Fruit fly (Drosophila melanogaster) whole organism, embryonic: ENCODE measurements around the gene CG14085.
A peak's percentile ranks its signal among the peaks of the same experiment; 100 is the strongest.

ENCODE experiments used
- Ada2b ChIP-seq: fragments of 200-800 bp; sonication (Bioruptor generic); IDR thresholded peaks from 2 replicates; pipeline ENCODE4 v1.3.6; 2022; ENCODE audit warnings: missing biosample characterization, missing genetic modification characterization
- Aef1 ChIP-seq: fragments of 200-800 bp; sonication (Bioruptor generic); IDR thresholded peaks from 3 replicates; pipeline ENCODE4 v1.3.6; 2022; ENCODE audit warnings: missing biosample characterization, missing genetic modification characterization
- Atf6 ChIP-seq: fragments of 200-800 bp; sonication (Bioruptor generic); IDR thresholded peaks from 2 replicates; pipeline ENCODE4 v1.3.6; 2022; ENCODE audit warnings: missing biosample characterization, missing genetic modification characterization
- Blimp-1 ChIP-seq: fragments of 200-800 bp; sonication (Bioruptor generic); optimal IDR thresholded peaks from 3 replicates; lab custom pipeline; 2018; ENCODE audit warnings: missing biosample characterization, missing genetic modification characterization, mild to moderate bottlenecking, moderate library complexity, missing genetic modification reagents
- C15 ChIP-seq: fragments of 200-800 bp; sonication (Bioruptor generic); IDR thresholded peaks from 3 replicates; pipeline ENCODE4 v1.3.6; 2022; ENCODE audit warnings: missing biosample characterization, missing genetic modification characterization
- CG10431 ChIP-seq: fragments of 200-800 bp; sonication (Bioruptor generic); optimal IDR thresholded peaks from 3 replicates; lab custom pipeline; 2018; ENCODE audit warnings: missing biosample characterization, mild to moderate bottlenecking, missing genetic modification characterization
- CG10959 ChIP-seq: fragments of 200-800 bp; sonication (Bioruptor generic); IDR thresholded peaks from 2 replicates; pipeline ENCODE4 v1.3.6; 2022; ENCODE audit warnings: missing biosample characterization, missing genetic modification characterization
- CG17912 ChIP-seq: fragments of 200-800 bp; sonication (Bioruptor generic); optimal IDR thresholded peaks from 2 replicates; lab custom pipeline; 2018; ENCODE audit warnings: missing biosample characterization, mild to moderate bottlenecking, missing genetic modification characterization
- CG18476 ChIP-seq: fragments of 200-800 bp; sonication (Bioruptor generic); optimal IDR thresholded peaks from 2 replicates; lab custom pipeline; 2016; ENCODE audit warnings: missing biosample characterization, mild to moderate bottlenecking, missing genetic modification characterization
- CG2199 ChIP-seq: fragments of 200-800 bp; sonication (Bioruptor generic); IDR thresholded peaks from 3 replicates; pipeline ENCODE4 v1.3.6; 2022; ENCODE audit warnings: missing biosample characterization, missing genetic modification characterization
- CG2202 ChIP-seq: fragments of 200-800 bp; sonication (Bioruptor generic); optimal IDR thresholded peaks from 2 replicates; lab custom pipeline; 2018; ENCODE audit warnings: missing biosample characterization, mild to moderate bottlenecking, missing genetic modification characterization
- CG2875 ChIP-seq: fragments of 200-800 bp; sonication (Bioruptor generic); optimal IDR thresholded peaks from 2 replicates; lab custom pipeline; 2017; ENCODE audit warnings: missing biosample characterization, mild to moderate bottlenecking, missing genetic modification characterization, missing genetic modification reagents
- CG32772 ChIP-seq: fragments of 200-800 bp; sonication (Bioruptor generic); IDR thresholded peaks from 2 replicates; pipeline ENCODE4 v1.3.6; 2022; ENCODE audit warnings: missing biosample characterization, missing genetic modification characterization
- CG3847 ChIP-seq: fragments of 200-800 bp; sonication (Bioruptor generic); IDR thresholded peaks from 2 replicates; pipeline ENCODE4 v1.3.6; 2022; ENCODE audit warnings: missing biosample characterization, missing genetic modification characterization
- CG4404 ChIP-seq: fragments of 200-800 bp; sonication (Bioruptor generic); IDR thresholded peaks from 2 replicates; pipeline ENCODE4 v1.3.6; 2022; ENCODE audit warnings: missing biosample characterization, missing genetic modification characterization
- CG4730 ChIP-seq: fragments of 200-800 bp; sonication (Bioruptor generic); IDR thresholded peaks from 2 replicates; pipeline ENCODE4 v1.3.6; 2022; ENCODE audit warnings: missing biosample characterization, missing genetic modification characterization
- CG4820 ChIP-seq: fragments of 200-800 bp; sonication (Bioruptor generic); optimal IDR thresholded peaks from 3 replicates; lab custom pipeline; 2016; ENCODE audit warnings: missing biosample characterization, missing genetic modification characterization
- CG5245 ChIP-seq: fragments of 200-800 bp; sonication (Bioruptor generic); optimal IDR thresholded peaks from 3 replicates; lab custom pipeline; 2016; ENCODE audit warnings: missing biosample characterization, missing genetic modification characterization
- CG7271 ChIP-seq: fragments of 200-800 bp; sonication (Bioruptor generic); optimal IDR thresholded peaks from 2 replicates; lab custom pipeline; 2018; ENCODE audit warnings: missing biosample characterization, mild to moderate bottlenecking, missing genetic modification characterization, moderate library complexity
- CG7839 ChIP-seq: fragments of 200-800 bp; sonication (Bioruptor generic); optimal IDR thresholded peaks from 3 replicates; lab custom pipeline; 2018; ENCODE audit warnings: missing biosample characterization, mild to moderate bottlenecking, missing genetic modification characterization, moderate library complexity
- CHES-1-like ChIP-seq: fragments of 200-800 bp; sonication (Bioruptor generic); optimal IDR thresholded peaks from 2 replicates; lab custom pipeline; 2016; ENCODE audit warnings: missing biosample characterization, missing genetic modification characterization
- Dad ChIP-seq: fragments of 200-800 bp; sonication (Bioruptor generic); optimal IDR thresholded peaks from 3 replicates; lab custom pipeline; 2016; ENCODE audit warnings: missing biosample characterization, missing genetic modification characterization
- Dll ChIP-seq: fragments of 200-800 bp; sonication (Bioruptor generic); IDR thresholded peaks from 4 replicates; pipeline ENCODE4 v1.3.6; 2022; ENCODE audit warnings: missing biosample characterization, missing genetic modification characterization; ENCODE audit not compliant: partially characterized antibody
- Dp ChIP-seq: fragments of 200-800 bp; sonication (Bioruptor generic); optimal IDR thresholded peaks from 2 replicates; lab custom pipeline; 2018; ENCODE audit warnings: missing biosample characterization, mild to moderate bottlenecking, missing genetic modification characterization, moderate library complexity
- Drgx ChIP-seq: fragments of 200-800 bp; sonication (Bioruptor generic); IDR thresholded peaks from 2 replicates; pipeline ENCODE4 v1.3.6; 2022; ENCODE audit warnings: missing biosample characterization, missing genetic modification characterization
- E2f1 ChIP-seq: fragments of 200-800 bp; sonication (Bioruptor generic); IDR thresholded peaks from 2 replicates; pipeline ENCODE4 v1.3.6; 2022; ENCODE audit warnings: missing biosample characterization, missing genetic modification characterization
- Hmx ChIP-seq: fragments of 200-800 bp; sonication (Bioruptor generic); optimal IDR thresholded peaks from 2 replicates; lab custom pipeline; 2016; ENCODE audit warnings: missing biosample characterization, missing genetic modification characterization
- Hr39 ChIP-seq: fragments of >200 bp; optimal IDR thresholded peaks from 2 replicates; lab custom pipeline; 2017
- Poxn ChIP-seq: fragments of 200-800 bp; sonication (Bioruptor generic); IDR thresholded peaks from 2 replicates; pipeline ENCODE4 v1.3.6; 2022; ENCODE audit warnings: missing biosample characterization, missing genetic modification characterization
- Ptx1 ChIP-seq: fragments of 200-800 bp; sonication (Bioruptor generic); IDR thresholded peaks from 2 replicates; pipeline ENCODE4 v1.3.6; 2022; ENCODE audit warnings: missing biosample characterization, missing genetic modification characterization
- Rx ChIP-seq: fragments of 200-800 bp; sonication (Bioruptor generic); IDR thresholded peaks from 2 replicates; pipeline ENCODE4 v1.3.6; 2022; ENCODE audit warnings: missing biosample characterization, missing genetic modification characterization
- Sin3A ChIP-seq: fragments of >200 bp; optimal IDR thresholded peaks from 2 replicates; lab custom pipeline; 2018
- Spps ChIP-seq: fragments of 200-800 bp; sonication (Bioruptor generic); optimal IDR thresholded peaks from 2 replicates; lab custom pipeline; 2018; ENCODE audit warnings: missing biosample characterization, mild to moderate bottlenecking, missing genetic modification characterization
- Sry-δ ChIP-seq: fragments of 200-800 bp; sonication (Bioruptor generic); optimal IDR thresholded peaks from 2 replicates; lab custom pipeline; 2016; ENCODE audit warnings: missing biosample characterization, missing genetic modification characterization
- Xbp1 ChIP-seq: fragments of 200-800 bp; sonication (Bioruptor generic); optimal IDR thresholded peaks from 3 replicates; lab custom pipeline; 2016; ENCODE audit warnings: missing biosample characterization, mild to moderate bottlenecking, missing genetic modification characterization
- ab ChIP-seq: fragments of 200-800 bp; sonication (Bioruptor generic); optimal IDR thresholded peaks from 2 replicates; lab custom pipeline; 2016; ENCODE audit warnings: missing biosample characterization, missing genetic modification characterization
- cg ChIP-seq: fragments of 200-800 bp; sonication (Bioruptor generic); optimal IDR thresholded peaks from 3 replicates; lab custom pipeline; 2019; ENCODE audit warnings: missing biosample characterization, mild to moderate bottlenecking, missing genetic modification characterization, moderate library complexity
- chinmo ChIP-seq: fragments of 200-800 bp; sonication (Bioruptor generic); IDR thresholded peaks from 4 replicates; pipeline ENCODE4 v1.3.6; 2022; ENCODE audit warnings: missing biosample characterization, missing genetic modification characterization; ENCODE audit not compliant: partially characterized antibody
- corto ChIP-seq: fragments of 200-800 bp; sonication (Bioruptor generic); optimal IDR thresholded peaks from 2 replicates; lab custom pipeline; 2016; ENCODE audit warnings: missing biosample characterization, mild to moderate bottlenecking, missing genetic modification characterization, moderate library complexity
- croc ChIP-seq: fragments of 200-800 bp; sonication (Bioruptor generic); conservative IDR thresholded peaks from 3 replicates; pipeline ENCODE4 v1.3.6; 2022; ENCODE audit warnings: missing biosample characterization, missing genetic modification characterization
- dmrt11E ChIP-seq: fragments of 200-800 bp; sonication (Bioruptor generic); optimal IDR thresholded peaks from 3 replicates; lab custom pipeline; 2018; ENCODE audit warnings: missing biosample characterization, mild to moderate bottlenecking, missing genetic modification characterization, moderate library complexity
- fd96Cb ChIP-seq: fragments of 200-800 bp; sonication (Bioruptor generic); optimal IDR thresholded peaks from 2 replicates; lab custom pipeline; 2018; ENCODE audit warnings: missing biosample characterization, mild to moderate bottlenecking, missing genetic modification characterization, moderate library complexity
- ham ChIP-seq: fragments of 200-800 bp; sonication (Bioruptor generic); IDR thresholded peaks from 2 replicates; pipeline ENCODE4 v1.3.6; 2022; ENCODE audit warnings: missing biosample characterization, missing genetic modification characterization
- ken ChIP-seq: fragments of 200-800 bp; sonication (Bioruptor generic); IDR thresholded peaks from 3 replicates; pipeline ENCODE4 v1.3.6; 2022; ENCODE audit warnings: missing biosample characterization, missing genetic modification characterization
- mld ChIP-seq: fragments of 200-800 bp; sonication (Bioruptor generic); IDR thresholded peaks from 3 replicates; pipeline ENCODE4 v1.3.6; 2022; ENCODE audit warnings: missing biosample characterization, missing genetic modification characterization; ENCODE audit not compliant: partially characterized antibody
- odd ChIP-seq: fragments of 200-800 bp; sonication (Bioruptor generic); optimal IDR thresholded peaks from 2 replicates; lab custom pipeline; 2017; ENCODE audit warnings: missing biosample characterization, mild to moderate bottlenecking, missing genetic modification characterization
- peb ChIP-seq: fragments of 200-800 bp; sonication (Bioruptor generic); IDR thresholded peaks from 2 replicates; pipeline ENCODE4 v1.3.6; 2022; ENCODE audit warnings: missing biosample characterization, missing genetic modification characterization
- so ChIP-seq: fragments of 200-800 bp; sonication (Bioruptor generic); IDR thresholded peaks from 3 replicates; pipeline ENCODE4 v1.3.6; 2022; ENCODE audit warnings: missing biosample characterization, missing genetic modification characterization
- sob ChIP-seq: fragments of 200-800 bp; sonication (Bioruptor generic); IDR thresholded peaks from 2 replicates; pipeline ENCODE4 v1.3.6; 2022; ENCODE audit warnings: missing biosample characterization, missing genetic modification characterization
- tin ChIP-seq: fragments of 200-800 bp; sonication (Bioruptor generic); optimal IDR thresholded peaks from 3 replicates; lab custom pipeline; 2016; ENCODE audit warnings: missing biosample characterization, missing genetic modification characterization
- trem ChIP-seq: fragments of 200-800 bp; optimal IDR thresholded peaks from 3 replicates; lab custom pipeline; 2019; ENCODE audit warnings: missing biosample characterization, mild to moderate bottlenecking, missing genetic modification characterization, moderate library complexity
- vfl ChIP-seq: fragments of 200-800 bp; sonication (Bioruptor generic); optimal IDR thresholded peaks from 2 replicates; lab custom pipeline; 2016; ENCODE audit warnings: missing biosample characterization, missing genetic modification characterization
- yki ChIP-seq: fragments of >200 bp; optimal IDR thresholded peaks from 3 replicates; lab custom pipeline; 2018

Gene CG14085

dm6 chr3L:19314877-19315276 is 45.7 kb downstream of the CG14085 start (continued):
- TF ChIP-seq trem (tag; lab: Kevin White, UChicago), result no peak
- TF ChIP-seq CG4820 (GFP tag; lab: Kevin White, UChicago), result peak; percentile 15
- TF ChIP-seq CG7839 (tag; lab: Kevin White, UChicago), result no peak
- no peak for TF ChIP-seq CG7271
- no peak for TF ChIP-seq corto (GFP tag; lab: Kevin White, UChicago)
- TF ChIP-seq cg, result no peak
- no peak for TF ChIP-seq Dll (GFP tag; lab: Robert Waterston, UW)
- TF ChIP-seq CG2875 (GFP tag; lab: Kevin White, UChicago), result no peak
- no peak for TF ChIP-seq Spps (tag; lab: Kevin White, UChicago)
- TF ChIP-seq Xbp1 (GFP tag; lab: Kevin White, UChicago), result peak; percentile 18
- peak; percentile 94 for TF ChIP-seq Drgx (GFP tag; lab: Robert Waterston, UW)
- TF ChIP-seq Sry-δ (GFP tag; lab: Kevin White, UChicago), result no peak
- 0 out of 2 replicates have a peak, but pooled peaks have one; percentile 25 for TF ChIP-seq E2f1
- TF ChIP-seq Dad (GFP tag; lab: Kevin White, UChicago), result no peak
- no peak for TF ChIP-seq Hr39 (lab: Kevin White, UChicago)
- no peak for TF ChIP-seq ham (GFP tag; lab: Robert Waterston, UW)
- no peak for TF ChIP-seq Atf6
- TF ChIP-seq CG2202 (tag; lab: Kevin White, UChicago), result no peak
- 0 out of 3 replicates have a peak, but pooled peaks have one; percentile 15 for TF ChIP-seq croc (GFP tag; lab: Robert Waterston, UW)
- TF ChIP-seq CG10431 (GFP tag; lab: Kevin White, UChicago), result no peak
- peak; percentile 11 for TF ChIP-seq tin (GFP tag; lab: Kevin White, UChicago)
- no peak for TF ChIP-seq CG18476 (GFP tag; lab: Kevin White, UChicago)
- peak; percentile 49; the same call in 1 of the 2 replicates for TF ChIP-seq CG4404 (GFP tag; lab: Robert Waterston, UW)
- TF ChIP-seq dmrt11E (tag; lab: Kevin White, UChicago), result no peak
- peak; percentile 34 for TF ChIP-seq fd96Cb (tag; lab: Kevin White, UChicago)
- TF ChIP-seq ab, result no peak
- no peak for TF ChIP-seq Dp (GFP tag; lab: Kevin White, UChicago)
- no peak for TF ChIP-seq chinmo (GFP tag; lab: Robert Waterston, UW)
- TF ChIP-seq CHES-1-like, result no peak
- TF ChIP-seq Hmx (GFP tag; lab: Kevin White, UChicago), result no peak
- TF ChIP-seq CG10959 (GFP tag; lab: Robert Waterston, UW), result no peak
- TF ChIP-seq vfl (GFP tag; lab: Kevin White, UChicago), result no peak
- no peak for TF ChIP-seq Poxn (GFP tag; lab: Robert Waterston, UW)
- TF ChIP-seq sob (GFP tag; lab: Robert Waterston, UW), result no peak
- TF ChIP-seq CG17912 (GFP tag; lab: Kevin White, UChicago), result no peak
- TF ChIP-seq CG2199, result no peak
- peak; percentile 63 for TF ChIP-seq Blimp-1
- TF ChIP-seq so (GFP tag; lab: Robert Waterston, UW), result no peak
- TF ChIP-seq Sin3A (lab: Kevin White, UChicago), result no peak
- TF ChIP-seq ken (GFP tag; lab: Robert Waterston, UW), result no peak
- 0 out of 2 replicates have a peak, but pooled peaks have one; percentile 28 for TF ChIP-seq Ada2b (GFP tag; lab: Robert Waterston, UW)
- no peak for TF ChIP-seq C15 (GFP tag; lab: Robert Waterston, UW)
- no peak for TF ChIP-seq mld (GFP tag; lab: Robert Waterston, UW)
- TF ChIP-seq Aef1 (GFP tag; lab: Robert Waterston, UW), result no peak
- TF ChIP-seq odd (GFP tag; lab: Kevin White, UChicago), result no peak
- TF ChIP-seq CG4730, result 0 out of 2 replicates have a peak, but pooled peaks have one; percentile 9
- peak; percentile 41; the same call in 1 of the 2 replicates for TF ChIP-seq CG32772
- TF ChIP-seq yki (lab: Kevin White, UChicago), result no peak
- peak; percentile 12; the same call in 1 of the 2 replicates for TF ChIP-seq Ptx1 (GFP tag; lab: Robert Waterston, UW)
- TF ChIP-seq CG5245 (GFP tag; lab: Kevin White, UChicago), result no peak
- TF ChIP-seq Rx, result no peak
- TF ChIP-seq CG3847 (GFP tag; lab: Robert Waterston, UW), result no peak
- no peak for TF ChIP-seq peb (GFP tag; lab: Robert Waterston, UW)
